Worm (Caenorhabditis elegans): Measurements from ENCODE around the gene sel-12.
A peak's percentile ranks its signal among the peaks of the same experiment; 100 is the strongest.

The sel-12 gene

DNA sequence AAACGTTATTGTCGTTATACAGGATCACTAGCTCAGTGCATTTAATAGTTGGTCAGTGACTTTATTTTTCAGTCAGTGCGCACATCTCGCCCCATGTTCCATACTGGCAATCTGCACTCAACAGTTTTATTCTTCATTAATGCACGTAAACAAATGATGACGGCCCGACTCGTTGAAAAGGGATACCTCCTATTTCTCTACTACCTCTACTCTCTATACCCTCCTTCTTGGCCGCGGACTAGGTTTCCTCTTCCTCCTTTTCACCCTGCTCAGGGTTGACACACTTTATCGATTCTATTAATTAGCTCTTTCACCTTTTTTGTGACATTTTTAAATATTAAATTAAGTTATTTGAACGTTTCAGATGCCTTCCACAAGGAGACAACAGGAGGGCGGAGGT, at the start of gene sel-12:
Gene sel-12, plus strand, starts transcription at position 358 of the 400 bp plus-strand sequence.
- TF ChIP-seq F23B12.7 (tag; optimal IDR thresholded peaks at IDR 0.05; ENCODE audit: insufficient read depth) (no peak), rcor-1 (GFP tag; IDR thresholded peaks at IDR 0.05) (no peak), nfya-1 (tag; optimal IDR thresholded peaks at IDR 0.05; ENCODE audit: borderline replicate concordance, insufficient read depth) (no peak), egl-44 (GFP tag; IDR thresholded peaks at IDR 0.05) (no peak), nfyb-1 (GFP tag; IDR thresholded peaks at IDR 0.05) (no peak), aptf-2 (GFP tag; conservative IDR thresholded peaks at IDR 0.05) (no peak), F57C9.4 (tag; optimal IDR thresholded peaks at IDR 0.05) (no peak), lin-54 (GFP tag; optimal IDR thresholded peaks at IDR 0.05) (no peak), B0019.2 (GFP tag; conservative IDR thresholded peaks at IDR 0.05) (no peak), madf-10 (tag; optimal IDR thresholded peaks at IDR 0.05) (no peak), ceh-58 (GFP tag; IDR thresholded peaks at IDR 0.05) (no peak), lin-26 (GFP tag; IDR thresholded peaks at IDR 0.05) (no peak), D2030.7 (GFP tag; IDR thresholded peaks at IDR 0.05) (no peak)

ce11 chrX:871020-871419, 44.6 kb upstream of the sel-12 start, which contains the start of gene lgl-1:
lgl-1 (minus strand) TSS chrX:871089.
- TF ChIP-seq egrh-3 (GFP tag; IDR thresholded peaks at IDR 0.05) (peak; percentile 29; the same call in 1 of the 2 replicates), mcd-1 (GFP tag; IDR thresholded peaks at IDR 0.05) (peak; percentile 41; the same call in 1 of the 2 replicates), zfh-2 (GFP tag; conservative IDR thresholded peaks at IDR 0.05) (peak; percentile 74), hmg-1.2 (GFP tag; IDR thresholded peaks at IDR 0.05) (peak; percentile 83), egl-44 (GFP tag; IDR thresholded peaks at IDR 0.05) (no peak), dox-1 (GFP tag; IDR thresholded peaks at IDR 0.05) (peak; percentile 58; the same call in 1 of the 2 replicates), cebp-1 (GFP tag; IDR thresholded peaks at IDR 0.05) (peak; percentile 70; the same call in 1 of the 2 replicates), cebp-1 (tag; optimal IDR thresholded peaks at IDR 0.05) (peak; percentile 93), ztf-6 (GFP tag; IDR thresholded peaks at IDR 0.05) (no peak), nhr-179 (tag; optimal IDR thresholded peaks at IDR 0.05) (no peak), rcor-1 (GFP tag; IDR thresholded peaks at IDR 0.05) (0 out of 2 replicates have a peak, but pooled peaks have one; percentile 22), hlh-26 (GFP tag; conservative IDR thresholded peaks at IDR 0.05) (no peak), nhr-80 (tag; optimal IDR thresholded peaks at IDR 0.05) (peak; percentile 26), madf-3 (GFP tag; IDR thresholded peaks at IDR 0.05) (0 out of 2 replicates have a peak, but pooled peaks have one; percentile 16)

DNA sequence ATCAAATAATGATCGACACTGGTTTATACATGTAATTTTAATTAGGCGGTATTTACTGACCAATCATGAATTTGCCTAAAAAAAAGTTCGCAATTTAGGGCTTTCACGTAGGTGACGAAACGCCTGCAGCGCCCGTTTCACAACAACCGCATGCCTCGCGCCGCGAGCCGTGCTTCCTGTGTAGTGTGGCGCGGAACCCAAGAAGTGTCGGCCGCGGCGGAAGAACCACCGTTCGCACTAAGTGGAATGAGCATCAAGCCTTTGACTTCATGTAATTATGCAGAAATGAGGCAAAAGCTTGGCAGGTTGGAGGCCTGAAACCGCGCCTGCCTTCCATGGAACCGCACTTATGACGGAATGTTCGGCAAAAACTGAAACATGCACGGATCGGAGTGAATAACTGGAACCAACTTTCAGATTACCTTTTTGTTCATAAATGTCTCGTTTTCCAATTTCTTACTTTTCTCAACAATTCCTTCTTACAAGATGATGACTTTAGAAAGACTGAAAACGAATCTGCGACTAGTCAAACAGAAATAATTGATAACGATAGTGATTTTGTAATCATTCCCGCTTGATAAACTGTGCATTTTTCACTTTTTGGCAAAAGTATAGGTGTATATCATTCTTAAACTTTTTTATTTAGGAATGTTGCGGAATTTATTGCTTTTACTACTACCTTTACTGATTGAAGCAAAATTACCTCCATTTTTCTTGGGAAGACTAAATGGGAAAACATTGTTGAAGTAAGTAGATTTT, 43.5 kb upstream of the sel-12 start, which contains the start of gene F56F10.1:
Gene F56F10.1, plus strand, starts transcription at position 647 of the 759 bp plus-strand sequence.
- no peak for TF ChIP-seq sptf-2 (GFP tag; optimal IDR thresholded peaks at IDR 0.05)
- no peak for TF ChIP-seq aptf-3 (GFP tag; IDR thresholded peaks at IDR 0.05)
- TF ChIP-seq nhr-80 (tag; optimal IDR thresholded peaks at IDR 0.05), result peak; percentile 32
- TF ChIP-seq F39B2.1 (GFP tag; IDR thresholded peaks at IDR 0.05), result 0 out of 2 replicates have a peak, but pooled peaks have one; percentile 39
- TF ChIP-seq ZK185.1 (tag; optimal IDR thresholded peaks at IDR 0.05; ENCODE audit: poor library complexity, severe bottlenecking), result no peak
- no peak for TF ChIP-seq atf-7 (tag; optimal IDR thresholded peaks at IDR 0.05)
- peak; percentile 35 for TF ChIP-seq snpc-4 (GFP tag; optimal IDR thresholded peaks at IDR 0.05)
- TF ChIP-seq snpc-4 (tag; optimal IDR thresholded peaks at IDR 0.05), result peak; percentile 20 to 93 (median 72)
- TF ChIP-seq zfh-2 (GFP tag; conservative IDR thresholded peaks at IDR 0.05), result peak; percentile 87
- TF ChIP-seq hmg-1.2 (GFP tag; IDR thresholded peaks at IDR 0.05), result peak; percentile 43
- TF ChIP-seq lin-26 (GFP tag; IDR thresholded peaks at IDR 0.05), result 0 out of 2 replicates have a peak, but pooled peaks have one; percentile 27
- TF ChIP-seq tbx-9 (tag; optimal IDR thresholded peaks at IDR 0.05; ENCODE audit: borderline replicate concordance), result no peak
